Worm (Caenorhabditis elegans) whole organism, mixed stage, embryonic: ENCODE data around the gene odr-10.

Source experiments
- mep-1 ChIP-seq: fragments of 150-350 bp; optimal IDR thresholded peaks from 2 replicates; lab custom pipeline; 2017; ENCODE audit warnings: missing biosample characterization, missing genetic modification reagents, missing genetic modification characterization, inconsistent platforms
- nhr-76 ChIP-seq: sonication (generic microtip); optimal IDR thresholded peaks from 2 replicates; lab custom pipeline; 2017; ENCODE audit warnings: missing biosample characterization, missing genetic modification characterization
- sem-2 ChIP-seq: fragments of 200-800 bp; sonication (Bioruptor generic); optimal IDR thresholded peaks from 2 replicates; lab custom pipeline; 2018; ENCODE audit warnings: mild to moderate bottlenecking, missing genetic modification characterization, missing compliant biosample characterization
- unc-62 ChIP-seq: fragments of 150-350 bp; optimal IDR thresholded peaks from 2 replicates; lab custom pipeline; 2014; ENCODE audit warnings: missing biosample characterization, missing genetic modification reagents, missing genetic modification characterization

DNA sequence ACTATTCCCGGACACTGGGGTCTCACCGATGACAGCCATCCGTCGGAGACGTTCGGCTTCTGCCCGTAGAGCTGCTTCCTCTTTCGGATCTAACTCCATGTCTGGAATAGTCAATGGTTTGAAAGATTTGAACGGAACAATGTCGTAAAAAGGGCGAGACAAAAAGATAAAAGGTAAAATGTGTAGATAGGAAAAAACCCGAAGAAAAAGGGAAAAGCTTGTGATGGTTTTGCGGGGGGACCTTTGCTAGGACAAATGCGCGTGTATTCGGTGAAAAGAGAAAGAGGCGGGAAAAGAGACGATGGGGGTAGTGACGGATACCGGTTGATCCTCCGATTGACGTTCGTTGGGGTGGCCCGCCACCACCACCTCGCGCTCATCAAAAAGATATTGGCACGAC lies 11.7 kb upstream of the odr-10 start, which contains the start of gene col-173:
- TF ChIP-seq unc-62 (GFP tag; lab: Kevin White, UChicago) (no peak), mep-1 (no peak), sem-2 (GFP tag; lab: Kevin White, UChicago) (no peak), nhr-76 (no peak)
